Worm (Caenorhabditis elegans): ENCODE data around the gene F35H10.5.

ce11 chrIV:8347051-8347450 lies 46.5 kb downstream of the F35H10.5 start, which contains the start of the genes F17E9.18 and F17E9.15:
- TF ChIP-seq sem-4 (tag; optimal IDR thresholded peaks at IDR 0.05) (no peak), skn-1 (tag; optimal IDR thresholded peaks at IDR 0.05) (no peak)

Data from whole organism, L2 larva.